Fruit fly (Drosophila melanogaster) whole organism, embryonic: ENCODE measurements around the gene BBS1.

ENCODE experiments used
- Blimp-1 ChIP-seq: fragments of 200-800 bp; sonication (Bioruptor generic); optimal IDR thresholded peaks from 3 replicates; lab custom pipeline; 2018; ENCODE audit warnings: missing biosample characterization, missing genetic modification characterization, mild to moderate bottlenecking, moderate library complexity, missing genetic modification reagents
- Bteb2 ChIP-seq: fragments of 200-800 bp; sonication (Bioruptor generic); optimal IDR thresholded peaks from 2 replicates; lab custom pipeline; 2016; ENCODE audit warnings: missing biosample characterization, missing genetic modification characterization
- CG10654 ChIP-seq: fragments of 200-800 bp; sonication (Bioruptor generic); optimal IDR thresholded peaks from 2 replicates; lab custom pipeline; 2016; ENCODE audit warnings: missing biosample characterization, missing genetic modification characterization
- CG13624 ChIP-seq: fragments of 200-800 bp; sonication (Bioruptor generic); optimal IDR thresholded peaks from 2 replicates; lab custom pipeline; 2016; ENCODE audit warnings: missing biosample characterization, missing genetic modification characterization
- CG15011 ChIP-seq: fragments of 200-800 bp; sonication (Bioruptor generic); optimal IDR thresholded peaks from 3 replicates; lab custom pipeline; 2018; ENCODE audit warnings: missing biosample characterization, mild to moderate bottlenecking, missing genetic modification characterization
- CG15073 ChIP-seq: fragments of 200-800 bp; sonication (Bioruptor generic); optimal IDR thresholded peaks from 2 replicates; lab custom pipeline; 2016; ENCODE audit warnings: missing biosample characterization, missing genetic modification characterization
- CG15269 ChIP-seq: fragments of 200-800 bp; sonication (Bioruptor generic); optimal IDR thresholded peaks from 2 replicates; lab custom pipeline; 2018; ENCODE audit warnings: missing biosample characterization, mild to moderate bottlenecking, missing genetic modification characterization, moderate library complexity
- CG16779 ChIP-seq: fragments of 200-800 bp; sonication (Bioruptor generic); IDR thresholded peaks from 2 replicates; pipeline ENCODE4 v1.3.6; 2022; ENCODE audit warnings: missing biosample characterization, missing genetic modification characterization
- CG2199 ChIP-seq: fragments of 200-800 bp; sonication (Bioruptor generic); IDR thresholded peaks from 3 replicates; pipeline ENCODE4 v1.3.6; 2022; ENCODE audit warnings: missing biosample characterization, missing genetic modification characterization
- CG3065 ChIP-seq: fragments of 200-800 bp; sonication (Bioruptor generic); optimal IDR thresholded peaks from 2 replicates; lab custom pipeline; 2016; ENCODE audit warnings: missing biosample characterization, missing genetic modification characterization
- CG32772 ChIP-seq: fragments of 200-800 bp; sonication (Bioruptor generic); IDR thresholded peaks from 2 replicates; pipeline ENCODE4 v1.3.6; 2022; ENCODE audit warnings: missing biosample characterization, missing genetic modification characterization
- CG33213 ChIP-seq: fragments of 200-800 bp; sonication (Bioruptor generic); optimal IDR thresholded peaks from 3 replicates; lab custom pipeline; 2016; ENCODE audit warnings: missing biosample characterization, missing genetic modification characterization
- CG34224 ChIP-seq: fragments of 200-800 bp; sonication (Bioruptor generic); IDR thresholded peaks from 3 replicates; pipeline ENCODE4 v1.3.6; 2022; ENCODE audit warnings: missing biosample characterization, missing genetic modification characterization; ENCODE audit not compliant: partially characterized antibody
- CG6689 ChIP-seq: fragments of 200-800 bp; sonication (Bioruptor generic); IDR thresholded peaks from 2 replicates; pipeline ENCODE4 v1.3.6; 2022; ENCODE audit warnings: missing biosample characterization, missing genetic modification characterization
- CG8089 ChIP-seq: fragments of 200-800 bp; sonication (Bioruptor generic); optimal IDR thresholded peaks from 3 replicates; lab custom pipeline; 2016; ENCODE audit warnings: missing biosample characterization, missing genetic modification characterization
- CG8290 ChIP-seq, 3 experiments: fragments of 200-800 bp; sonication (Bioruptor generic); optimal IDR thresholded peaks; 2 replicates each; lab custom pipeline; 2016 to 2019; ENCODE audit warnings: missing biosample characterization in 3 of 3, missing genetic modification characterization in 3 of 3, mild to moderate bottlenecking in 2 of 3, moderate library complexity in 1 of 3
- CG8924 ChIP-seq: fragments of 200-800 bp; optimal IDR thresholded peaks from 3 replicates; lab custom pipeline; 2019; ENCODE audit warnings: missing biosample characterization, mild to moderate bottlenecking, missing genetic modification characterization, moderate library complexity
- CG9727 ChIP-seq: fragments of 200-800 bp; sonication (Bioruptor generic); optimal IDR thresholded peaks from 3 replicates; lab custom pipeline; 2017; ENCODE audit warnings: missing biosample characterization, mild to moderate bottlenecking, missing genetic modification characterization
- Chrac-16 ChIP-seq: fragments of 200-800 bp; sonication (Bioruptor generic); optimal IDR thresholded peaks from 3 replicates; lab custom pipeline; 2016; ENCODE audit warnings: missing biosample characterization, missing genetic modification characterization
- Deaf1 ChIP-seq: fragments of 200-800 bp; optimal IDR thresholded peaks from 3 replicates; lab custom pipeline; 2019; ENCODE audit warnings: missing biosample characterization, mild to moderate bottlenecking, missing genetic modification characterization, moderate library complexity
- HHEX ChIP-seq: fragments of 200-800 bp; sonication (Bioruptor generic); optimal IDR thresholded peaks from 3 replicates; lab custom pipeline; 2017; ENCODE audit warnings: missing biosample characterization, mild to moderate bottlenecking, missing genetic modification characterization, missing genetic modification reagents
- HLHmδ ChIP-seq: fragments of 200-800 bp; sonication (Bioruptor generic); optimal IDR thresholded peaks from 2 replicates; lab custom pipeline; 2018; ENCODE audit warnings: missing biosample characterization, mild to moderate bottlenecking, missing genetic modification characterization, moderate library complexity
- Kr ChIP-seq: fragments of 200-800 bp; sonication (Bioruptor generic); optimal IDR thresholded peaks from 2 replicates; lab custom pipeline; 2017; ENCODE audit warnings: missing biosample characterization, mild to moderate bottlenecking, missing genetic modification characterization
- MTF-1 ChIP-seq: fragments of 200-800 bp; sonication (Bioruptor generic); optimal IDR thresholded peaks from 2 replicates; lab custom pipeline; 2018; ENCODE audit warnings: missing biosample characterization, mild to moderate bottlenecking, missing genetic modification characterization, borderline replicate concordance
- Ravus ChIP-seq: fragments of 200-800 bp; sonication (Bioruptor generic); IDR thresholded peaks from 2 replicates; pipeline ENCODE4 v1.3.6; 2022; ENCODE audit warnings: missing biosample characterization, missing genetic modification characterization
- Side ChIP-seq: fragments of 200-800 bp; sonication (Bioruptor generic); optimal IDR thresholded peaks from 2 replicates; lab custom pipeline; 2016; ENCODE audit warnings: missing biosample characterization, missing genetic modification characterization
- Ssrp ChIP-seq: fragments of 200-800 bp; sonication (Bioruptor generic); optimal IDR thresholded peaks from 2 replicates; lab custom pipeline; 2018; ENCODE audit warnings: missing biosample characterization, mild to moderate bottlenecking, missing genetic modification characterization, moderate library complexity
- Usf ChIP-seq: fragments of 200-800 bp; sonication (Bioruptor generic); optimal IDR thresholded peaks from 2 replicates; lab custom pipeline; 2017; ENCODE audit warnings: missing genotype, missing biosample characterization, missing genetic modification characterization
- YL-1 ChIP-seq: fragments of 200-800 bp; sonication (Bioruptor generic); optimal IDR thresholded peaks from 3 replicates; lab custom pipeline; 2017; ENCODE audit warnings: missing biosample characterization, mild to moderate bottlenecking, missing genetic modification characterization
- ato ChIP-seq: fragments of 200-800 bp; sonication (Bioruptor generic); IDR thresholded peaks from 2 replicates; pipeline ENCODE4 v1.3.6; 2022; ENCODE audit warnings: missing biosample characterization, missing genetic modification characterization; ENCODE audit not compliant: partially characterized antibody
- danr ChIP-seq: fragments of 200-800 bp; sonication (Bioruptor generic); IDR thresholded peaks from 2 replicates; pipeline ENCODE4 v1.3.6; 2022; ENCODE audit warnings: missing biosample characterization, missing genetic modification characterization
- eyg ChIP-seq: fragments of 200-800 bp; sonication (Bioruptor generic); optimal IDR thresholded peaks from 3 replicates; lab custom pipeline; 2016; ENCODE audit warnings: missing biosample characterization, missing genetic modification characterization
- ind ChIP-seq: fragments of 200-800 bp; sonication (Bioruptor generic); optimal IDR thresholded peaks from 3 replicates; lab custom pipeline; 2016; ENCODE audit warnings: missing biosample characterization, missing genetic modification characterization
- inv ChIP-seq: fragments of 200-800 bp; sonication (Bioruptor generic); IDR thresholded peaks from 2 replicates; pipeline ENCODE4 v1.3.6; 2022; ENCODE audit warnings: missing biosample characterization, missing genetic modification characterization; ENCODE audit not compliant: partially characterized antibody
- lbe ChIP-seq: fragments of 200-800 bp; sonication (Bioruptor generic); optimal IDR thresholded peaks from 2 replicates; lab custom pipeline; 2016; ENCODE audit warnings: missing biosample characterization, mild to moderate bottlenecking, missing genetic modification characterization
- lola ChIP-seq, 3 experiments: fragments of >200 bp in 2 of 3; fragments of 200-800 bp in 1 of 3; sonication (Bioruptor generic) in 1 of 3; optimal IDR thresholded peaks; 2 replicates each; lab custom pipeline; 2017 to 2019; ENCODE audit warnings: missing biosample characterization in 3 of 3, missing genetic modification characterization in 3 of 3, mild to moderate bottlenecking in 1 of 3, moderate library complexity in 1 of 3
- mld ChIP-seq: fragments of 200-800 bp; sonication (Bioruptor generic); IDR thresholded peaks from 3 replicates; pipeline ENCODE4 v1.3.6; 2022; ENCODE audit warnings: missing biosample characterization, missing genetic modification characterization; ENCODE audit not compliant: partially characterized antibody
- nom ChIP-seq: fragments of 200-800 bp; sonication (Bioruptor generic); optimal IDR thresholded peaks from 2 replicates; lab custom pipeline; 2017; ENCODE audit warnings: missing biosample characterization, missing genetic modification characterization, mild to moderate bottlenecking, moderate library complexity, missing genetic modification reagents
- oc ChIP-seq: fragments of 200-800 bp; sonication (Bioruptor generic); optimal IDR thresholded peaks from 2 replicates; lab custom pipeline; 2018; ENCODE audit warnings: missing biosample characterization, mild to moderate bottlenecking, missing genetic modification characterization, moderate library complexity
- odd ChIP-seq: fragments of 200-800 bp; sonication (Bioruptor generic); optimal IDR thresholded peaks from 2 replicates; lab custom pipeline; 2017; ENCODE audit warnings: missing biosample characterization, mild to moderate bottlenecking, missing genetic modification characterization
- pb ChIP-seq: fragments of 200-800 bp; sonication (Bioruptor generic); optimal IDR thresholded peaks from 3 replicates; lab custom pipeline; 2016; ENCODE audit warnings: missing biosample characterization, missing genetic modification characterization
- peb ChIP-seq: fragments of 200-800 bp; sonication (Bioruptor generic); IDR thresholded peaks from 2 replicates; pipeline ENCODE4 v1.3.6; 2022; ENCODE audit warnings: missing biosample characterization, missing genetic modification characterization
- run ChIP-seq: fragments of 200-800 bp; sonication (Bioruptor generic); optimal IDR thresholded peaks from 3 replicates; lab custom pipeline; 2018; ENCODE audit warnings: missing biosample characterization, mild to moderate bottlenecking, missing genetic modification characterization
- shn ChIP-seq: fragments of 200-800 bp; sonication (Bioruptor generic); optimal IDR thresholded peaks from 3 replicates; lab custom pipeline; 2016; ENCODE audit warnings: missing biosample characterization, missing genetic modification characterization
- sim ChIP-seq: fragments of 200-800 bp; sonication (Bioruptor generic); IDR thresholded peaks from 2 replicates; pipeline ENCODE4 v1.3.6; 2022; ENCODE audit warnings: missing biosample characterization, missing genetic modification characterization
- sqz ChIP-seq: fragments of 200-800 bp; sonication (Bioruptor generic); optimal IDR thresholded peaks from 3 replicates; lab custom pipeline; 2018; ENCODE audit warnings: missing biosample characterization, mild to moderate bottlenecking, missing genetic modification characterization
- sr ChIP-seq: fragments of 200-800 bp; sonication (Bioruptor generic); IDR thresholded peaks from 3 replicates; pipeline ENCODE4 v1.3.6; 2022; ENCODE audit warnings: missing biosample characterization, missing genetic modification characterization
- tio ChIP-seq: fragments of 200-800 bp; sonication (Bioruptor generic); optimal IDR thresholded peaks from 2 replicates; lab custom pipeline; 2017; ENCODE audit warnings: missing biosample characterization, missing genetic modification characterization, inconsistent platforms
- wek ChIP-seq: fragments of 200-800 bp; sonication (Bioruptor generic); optimal IDR thresholded peaks from 3 replicates; lab custom pipeline; 2018; ENCODE audit warnings: missing biosample characterization, mild to moderate bottlenecking, missing genetic modification characterization, moderate library complexity
- zfh2 ChIP-seq: fragments of 200-800 bp; sonication (Bioruptor generic); optimal IDR thresholded peaks from 2 replicates; lab custom pipeline; 2016; ENCODE audit warnings: missing biosample characterization, missing genetic modification characterization

The BBS1 gene

DNA sequence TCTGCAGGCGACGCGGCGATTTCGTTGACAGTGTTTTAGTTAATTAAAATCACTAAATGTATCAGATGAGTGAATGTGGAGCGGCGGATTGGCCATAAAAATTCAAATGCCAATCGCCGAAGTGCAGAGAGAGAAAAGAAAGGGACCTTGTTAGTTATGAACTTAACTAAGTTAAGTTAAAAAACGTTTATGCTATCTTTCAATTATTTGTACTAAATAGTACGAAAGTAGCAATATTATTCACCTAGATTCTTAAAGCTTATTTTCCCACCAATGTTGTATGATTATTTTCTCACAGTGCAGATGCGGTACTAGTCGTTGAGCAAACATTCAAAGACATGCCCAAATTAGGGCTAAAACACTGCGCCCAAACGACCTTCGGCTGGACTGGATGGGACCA, 34.9 kb upstream of the BBS1 start (continued):
- TF ChIP-seq zfh2 (GFP tag; lab: Kevin White, UChicago), result no peak
- TF ChIP-seq CG8924 (tag; lab: Kevin White, UChicago), result peak; percentile 39
- TF ChIP-seq CG34224 (GFP tag; lab: Robert Waterston, UW), result no peak
- no peak for TF ChIP-seq mld (GFP tag; lab: Robert Waterston, UW)
- TF ChIP-seq Bteb2, result no peak
- TF ChIP-seq sqz (GFP tag; lab: Kevin White, UChicago), result no peak
- no peak for TF ChIP-seq lola (GFP tag; optimal IDR thresholded peaks at IDR 0.05; lab: Kevin White, UChicago)
- no peak for TF ChIP-seq CG15073 (GFP tag; lab: Kevin White, UChicago)
- no peak for TF ChIP-seq eyg (GFP tag; lab: Kevin White, UChicago)
- TF ChIP-seq CG6689, result peak; percentile 78
- TF ChIP-seq wek (GFP tag; lab: Kevin White, UChicago), result no peak
- TF ChIP-seq CG32772 (GFP tag; lab: Robert Waterston, UW), result peak; percentile 66
- TF ChIP-seq CG9727 (GFP tag; lab: Kevin White, UChicago), result peak; percentile 8
- no peak for TF ChIP-seq CG8290 (GFP tag; optimal IDR thresholded peaks at IDR 0.05; lab: Kevin White, UChicago)
- peak in 1 of 2 experiments; percentile 46 for TF ChIP-seq CG8290 (tag; optimal IDR thresholded peaks at IDR 0.05; lab: Kevin White, UChicago)
- TF ChIP-seq Usf (GFP tag; lab: Kevin White, UChicago), result no peak
- peak; percentile 44; the same call in 1 of the 3 replicates for TF ChIP-seq CG2199
- no peak; the same call in 1 of the 2 replicates for TF ChIP-seq Ravus (GFP tag; lab: Robert Waterston, UW)
- TF ChIP-seq ind, result peak; percentile 71
- TF ChIP-seq MTF-1 (GFP tag; lab: Kevin White, UChicago), result peak; percentile 26
- no peak for TF ChIP-seq inv (GFP tag; lab: Robert Waterston, UW)
- peak; percentile 25 for TF ChIP-seq Chrac-16
- TF ChIP-seq CG15011 (GFP tag; lab: Kevin White, UChicago), result no peak
- TF ChIP-seq oc, result peak; percentile 17
- no peak for TF ChIP-seq lbe (GFP tag; lab: Kevin White, UChicago)
- 0 out of 2 replicates have a peak, but pooled peaks have one; percentile 26 for TF ChIP-seq danr
- no peak for TF ChIP-seq CG8089 (GFP tag; lab: Kevin White, UChicago)
- peak; percentile 19 for TF ChIP-seq Ssrp (tag; lab: Kevin White, UChicago)
- TF ChIP-seq YL-1 (GFP tag; lab: Kevin White, UChicago), result no peak
- peak; percentile 70 for TF ChIP-seq HHEX (GFP tag; lab: Kevin White, UChicago)
- TF ChIP-seq CG15269, result peak; percentile 76
- peak; percentile 25 for TF ChIP-seq odd (GFP tag; lab: Kevin White, UChicago)
- no peak for TF ChIP-seq HLHmδ (GFP tag; lab: Kevin White, UChicago)
- no peak for TF ChIP-seq Kr
- no peak for TF ChIP-seq shn (GFP tag; lab: Kevin White, UChicago)
- TF ChIP-seq CG33213, result peak; percentile 62
- TF ChIP-seq sr (GFP tag; lab: Robert Waterston, UW), result peak; percentile 13; the same call in 1 of the 3 replicates
- peak; percentile 58 for TF ChIP-seq CG10654
- TF ChIP-seq Deaf1 (tag; lab: Kevin White, UChicago), result peak; percentile 24
- peak; percentile 48; the same call in 1 of the 2 replicates for TF ChIP-seq sim (GFP tag; lab: Robert Waterston, UW)
- TF ChIP-seq nom, result no peak
- no peak for TF ChIP-seq CG16779
- no peak for TF ChIP-seq CG3065 (GFP tag; lab: Kevin White, UChicago)
- TF ChIP-seq run, result peak; percentile 12
- peak; percentile 51 for TF ChIP-seq pb (GFP tag; lab: Kevin White, UChicago)
- peak; percentile 3 for TF ChIP-seq tio
- no peak for TF ChIP-seq ato (GFP tag; lab: Robert Waterston, UW)
- TF ChIP-seq Blimp-1 (GFP tag; lab: Kevin White, UChicago), result peak; percentile 67
- TF ChIP-seq peb (GFP tag; lab: Robert Waterston, UW), result 0 out of 2 replicates have a peak, but pooled peaks have one; percentile 64
- peak; percentile 40 for TF ChIP-seq Side (GFP tag; lab: Kevin White, UChicago)
- TF ChIP-seq CG13624 (GFP tag; lab: Kevin White, UChicago), result peak; percentile 2
